ENCODE assay signal across 5 fruit fly cellular contexts in the genomic region with DNA sequence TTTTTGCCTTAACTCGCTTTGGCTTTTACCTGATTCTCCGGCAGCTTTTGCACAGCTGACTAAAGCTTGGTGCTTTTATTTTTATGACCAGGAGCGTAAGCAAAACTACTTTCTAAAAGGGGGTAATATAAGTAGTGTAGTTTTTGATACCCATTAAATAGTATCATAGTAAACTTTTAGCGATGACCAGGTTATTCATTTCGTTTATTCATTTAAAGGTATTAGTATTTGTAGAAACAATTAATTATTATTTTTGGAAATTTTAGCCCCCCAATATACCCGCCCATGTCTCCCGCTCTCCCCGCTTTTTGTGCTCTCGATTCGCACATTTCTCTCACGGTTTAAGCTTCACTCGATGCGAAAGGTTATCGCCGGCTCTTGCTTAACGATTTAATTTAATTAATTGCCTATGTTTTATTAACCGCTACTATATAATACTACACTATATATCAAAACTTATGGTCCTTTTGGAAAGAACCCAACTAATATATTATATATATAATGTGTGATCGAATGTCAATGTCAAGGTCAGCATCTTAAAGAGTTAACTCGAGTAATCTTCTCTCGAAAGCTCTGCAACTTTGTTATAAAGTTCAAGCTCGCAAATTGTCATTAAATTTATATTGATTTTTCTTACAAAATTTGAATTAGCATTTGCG.
TF ChIP-seq lines count a peak whose summit lies in the region.

A gene (minus strand): TSS at position 61 of the 659 bp plus-strand sequence.

TF ChIP-seq in whole organism, adult, 20 proteins besides CTCF, POLR2A, EP300 and RAD21 (continued from another document):
- TF ChIP-seq Hr96 (GFP tag; optimal IDR thresholded peaks at IDR 0.05; lab: Kevin White, UChicago), result peak; percentile 96
- TF ChIP-seq cic (GFP tag; optimal IDR thresholded peaks at IDR 0.05; lab: Kevin White, UChicago), result peak; percentile 82
- TF ChIP-seq CG12768 (GFP tag; optimal IDR thresholded peaks at IDR 0.05; lab: Kevin White, UChicago), result peak; percentile 92
- peak; percentile 99 for TF ChIP-seq Crg-1 (GFP tag; optimal IDR thresholded peaks at IDR 0.05; lab: Kevin White, UChicago)

TF ChIP-seq in whole organism, embryonic, 481 proteins besides CTCF, POLR2A, EP300 and RAD21 (continued from another document and continues in another):
- TF ChIP-seq CG10654 (GFP tag; optimal IDR thresholded peaks at IDR 0.05; lab: Kevin White, UChicago) (peak; percentile 78), CG16779 (GFP tag; IDR thresholded peaks at IDR 0.05; lab: Robert Waterston, UW) (peak; percentile 74), fd64A (GFP tag; optimal IDR thresholded peaks at IDR 0.05; lab: Kevin White, UChicago) (no peak), CrebB (tag; optimal IDR thresholded peaks at IDR 0.05; lab: Kevin White, UChicago) (peak; percentile 88), hth (optimal IDR thresholded peaks at IDR 0.05; lab: Kevin White, UChicago) (no peak), CG1602 (GFP tag; optimal IDR thresholded peaks at IDR 0.05; lab: Kevin White, UChicago) (peak; percentile 74), Poxn (GFP tag; IDR thresholded peaks at IDR 0.05; lab: Robert Waterston, UW) (peak; percentile 66; the same call in 1 of the 2 replicates), CG34422 (GFP tag; IDR thresholded peaks at IDR 0.05; lab: Robert Waterston, UW) (peak; percentile 88), slou (GFP tag; optimal IDR thresholded peaks at IDR 0.05; lab: Kevin White, UChicago) (peak; percentile 68), ase (GFP tag; IDR thresholded peaks at IDR 0.05; lab: Robert Waterston, UW) (peak; percentile 77; the same call in 2 of the 3 replicates), Six4 (GFP tag; optimal IDR thresholded peaks at IDR 0.05; lab: Kevin White, UChicago) (peak; percentile 63), gce (GFP tag; IDR thresholded peaks at IDR 0.05; lab: Robert Waterston, UW) (peak; percentile 78; the same call in 2 of the 3 replicates), ara (GFP tag; IDR thresholded peaks at IDR 0.05; lab: Robert Waterston, UW) (peak; percentile 80), sens-2 (GFP tag; IDR thresholded peaks at IDR 0.05; lab: Robert Waterston, UW) (0 out of 2 replicates have a peak, but pooled peaks have one; percentile 15), inv (GFP tag; IDR thresholded peaks at IDR 0.05; lab: Robert Waterston, UW; ENCODE audit: partially characterized antibody) (no peak), CG13624 (GFP tag; optimal IDR thresholded peaks at IDR 0.05; lab: Kevin White, UChicago) (peak; percentile 84), CG10543 (GFP tag; optimal IDR thresholded peaks at IDR 0.05; lab: Kevin White, UChicago) (peak; percentile 91), H15 (GFP tag; IDR thresholded peaks at IDR 0.05; lab: Robert Waterston, UW) (peak; percentile 90), Chrac-16 (GFP tag; optimal IDR thresholded peaks at IDR 0.05; lab: Kevin White, UChicago) (peak; percentile 72), Dfd (GFP tag; optimal IDR thresholded peaks at IDR 0.05; lab: Kevin White, UChicago) (no peak), hb (GFP tag; IDR thresholded peaks at IDR 0.05; lab: Robert Waterston, UW; ENCODE audit: partially characterized antibody) (no peak), ci (GFP tag; IDR thresholded peaks at IDR 0.05; lab: Robert Waterston, UW) (peak; percentile 88), gt (GFP tag; IDR thresholded peaks at IDR 0.05; lab: Robert Waterston, UW) (no peak), Meics (GFP tag; optimal IDR thresholded peaks at IDR 0.05; lab: Kevin White, UChicago) (peak; percentile 94), dmrt99B (tag; optimal IDR thresholded peaks at IDR 0.05; lab: Kevin White, UChicago) (peak; percentile 92), CG2889 (GFP tag; IDR thresholded peaks at IDR 0.05; lab: Robert Waterston, UW) (peak; percentile 75), Mes4 (GFP tag; optimal IDR thresholded peaks at IDR 0.05; lab: Kevin White, UChicago) (peak; percentile 14), vvl (GFP tag; IDR thresholded peaks at IDR 0.05; lab: Robert Waterston, UW) (peak; percentile 95)

TF ChIP-seq in whole organism, prepupa, 60 proteins besides CTCF, POLR2A, EP300 and RAD21 (continued from another document and continues in another):
- TF ChIP-seq pdm3 (GFP tag; optimal IDR thresholded peaks at IDR 0.05; lab: Kevin White, UChicago) (peak; percentile 95), cyc (GFP tag; optimal IDR thresholded peaks at IDR 0.05; lab: Kevin White, UChicago) (peak; percentile 92), dac (GFP tag; optimal IDR thresholded peaks at IDR 0.05; lab: Kevin White, UChicago) (peak; percentile 86), CG8119 (GFP tag; IDR thresholded peaks at IDR 0.05; lab: Robert Waterston, UW) (peak; percentile 96), svp (GFP tag; lab: Kevin White, UChicago) (peak; percentile 98), fd59A (GFP tag; optimal IDR thresholded peaks at IDR 0.05; lab: Kevin White, UChicago) (peak; percentile 89), CG34406 (GFP tag; optimal IDR thresholded peaks at IDR 0.05; lab: Kevin White, UChicago) (peak; percentile 94), acj6 (GFP tag; optimal IDR thresholded peaks at IDR 0.05; lab: Kevin White, UChicago) (peak; percentile 94), net (GFP tag; optimal IDR thresholded peaks at IDR 0.05; lab: Kevin White, UChicago) (peak; percentile 95), CG11762 (GFP tag; optimal IDR thresholded peaks at IDR 0.05; lab: Kevin White, UChicago; ENCODE audit: insufficient read depth) (peak; percentile 92), vri (GFP tag; optimal IDR thresholded peaks at IDR 0.05; lab: Kevin White, UChicago) (peak; percentile 93), CG6276 (GFP tag; optimal IDR thresholded peaks at IDR 0.05; lab: Kevin White, UChicago) (peak; percentile 94), CG15336 (GFP tag; IDR thresholded peaks at IDR 0.05; lab: Robert Waterston, UW) (peak; percentile 96), Eip78C (GFP tag; lab: Kevin White, UChicago) (peak; percentile 99), ss (GFP tag; optimal IDR thresholded peaks at IDR 0.05; lab: Kevin White, UChicago) (peak; percentile 92 to 96), Lpt (GFP tag; optimal IDR thresholded peaks at IDR 0.05; lab: Kevin White, UChicago) (peak; percentile 93), achi (GFP tag; optimal IDR thresholded peaks at IDR 0.05; lab: Kevin White, UChicago) (peak; percentile 94), Gug (GFP tag; IDR thresholded peaks at IDR 0.05; lab: Robert Waterston, UW) (peak; percentile 91), eg (GFP tag; IDR thresholded peaks at IDR 0.05; lab: Robert Waterston, UW) (peak; percentile 96), CG9139 (GFP tag; optimal IDR thresholded peaks at IDR 0.05; lab: Kevin White, UChicago) (peak; percentile 92), Hr4 (GFP tag; optimal IDR thresholded peaks at IDR 0.05; lab: Kevin White, UChicago) (peak; percentile 90), CG10631 (GFP tag; optimal IDR thresholded peaks at IDR 0.05; lab: Kevin White, UChicago) (peak; percentile 92), CG16779 (tag; optimal IDR thresholded peaks at IDR 0.05; lab: Kevin White, UChicago) (peak; percentile 92), Ets21C (GFP tag; optimal IDR thresholded peaks at IDR 0.05; lab: Kevin White, UChicago) (peak; percentile 90), CG3919 (GFP tag; optimal IDR thresholded peaks at IDR 0.05; lab: Kevin White, UChicago) (peak; percentile 95), CG3032 (tag; optimal IDR thresholded peaks at IDR 0.05; lab: Kevin White, UChicago) (peak; percentile 95), Sox102F (GFP tag; optimal IDR thresholded peaks at IDR 0.05; lab: Kevin White, UChicago) (peak; percentile 94), CG6792 (GFP tag; optimal IDR thresholded peaks at IDR 0.05; lab: Kevin White, UChicago) (peak; percentile 95), CG6854 (GFP tag; optimal IDR thresholded peaks at IDR 0.05; lab: Kevin White, UChicago) (peak; percentile 93), lz (GFP tag; optimal IDR thresholded peaks at IDR 0.05; lab: Kevin White, UChicago) (peak; percentile 96), Eip75B (GFP tag; optimal IDR thresholded peaks at IDR 0.05; lab: Kevin White, UChicago) (peak; percentile 95)

TF ChIP-seq in whole organism, pupa, 21 proteins besides CTCF, POLR2A, EP300 and RAD21 (continued from another document):
- TF ChIP-seq CG14655 (GFP tag; optimal IDR thresholded peaks at IDR 0.05; lab: Kevin White, UChicago) (peak; percentile 91), CG32121 (GFP tag; IDR thresholded peaks at IDR 0.05; lab: Robert Waterston, UW) (peak; percentile 93)
TF ChIP-seq in whole organism, pupa: peak in this region for 20.

TF ChIP-seq in whole organism, wandering third instar larva, 38 proteins besides CTCF, POLR2A, EP300 and RAD21 (continued from another document):
- TF ChIP-seq Mio (GFP tag; optimal IDR thresholded peaks at IDR 0.05; lab: Kevin White, UChicago) (peak; percentile 19), fru (GFP tag; optimal IDR thresholded peaks at IDR 0.05; lab: Kevin White, UChicago) (peak; percentile 96), Dfd (GFP tag; optimal IDR thresholded peaks at IDR 0.05; lab: Kevin White, UChicago) (no peak), HLH106 (tag; optimal IDR thresholded peaks at IDR 0.05; lab: Kevin White, UChicago) (peak; percentile 96), lola (GFP tag; optimal IDR thresholded peaks at IDR 0.05; lab: Kevin White, UChicago) (no peak), Myc (optimal IDR thresholded peaks at IDR 0.05; lab: Kevin White, UChicago) (no peak), Abd-B (GFP tag; optimal IDR thresholded peaks at IDR 0.05; lab: Kevin White, UChicago) (no peak), Hr83 (GFP tag; optimal IDR thresholded peaks at IDR 0.05; lab: Kevin White, UChicago; ENCODE audit: poor library complexity, severe bottlenecking) (no peak), dl (GFP tag; optimal IDR thresholded peaks at IDR 0.05; lab: Kevin White, UChicago; ENCODE audit: insufficient read depth in 1 of 2, partially characterized antibody in 2 of 2) (no peak), CG9705 (GFP tag; optimal IDR thresholded peaks at IDR 0.05; lab: Kevin White, UChicago) (peak; percentile 91), brk (GFP tag; optimal IDR thresholded peaks at IDR 0.05; lab: Kevin White, UChicago) (peak; percentile 91), N (GFP tag; optimal IDR thresholded peaks at IDR 0.05; lab: Kevin White, UChicago) (no peak), dmrt93B (GFP tag; optimal IDR thresholded peaks at IDR 0.05; lab: Kevin White, UChicago) (peak; percentile 87), Hnf4 (GFP tag; optimal IDR thresholded peaks at IDR 0.05; lab: Kevin White, UChicago) (peak; percentile 94), dsf (GFP tag; optimal IDR thresholded peaks at IDR 0.05; lab: Kevin White, UChicago; ENCODE audit: borderline replicate concordance) (peak; percentile 58), CG32264 (GFP tag; optimal IDR thresholded peaks at IDR 0.05; lab: Kevin White, UChicago) (peak; percentile 80), usp (GFP tag; optimal IDR thresholded peaks at IDR 0.05; lab: Kevin White, UChicago) (no peak), GATAd (GFP tag; optimal IDR thresholded peaks at IDR 0.05; lab: Kevin White, UChicago) (peak; percentile 51), ey (GFP tag; optimal IDR thresholded peaks at IDR 0.05; lab: Kevin White, UChicago) (peak; percentile 93)
